Worm (Caenorhabditis elegans) whole organism, L4 larva: ENCODE results near the gene R02D3.8.

ENCODE experiments used
- ceh-62 ChIP-seq: sonication (generic microtip); optimal IDR thresholded peaks from 2 replicates; lab custom pipeline; 2017; ENCODE audit warnings: missing biosample characterization, missing genetic modification characterization
- daf-19 ChIP-seq: fragments of 200-800 bp; sonication (Bioruptor generic); conservative IDR thresholded peaks from 2 replicates; pipeline ENCODE4 v1.3.6; 2022; ENCODE audit warnings: missing genetic modification characterization, missing compliant biosample characterization
- dmd-9 ChIP-seq: fragments of 200-800 bp; sonication (Bioruptor generic); IDR thresholded peaks from 2 replicates; pipeline ENCODE4 v1.3.6; 2022; ENCODE audit warnings: missing genetic modification reagents, missing genetic modification characterization, missing compliant biosample characterization
- jun-1 ChIP-seq: fragments of 150-350 bp; optimal IDR thresholded peaks from 2 replicates; lab custom pipeline; 2014; ENCODE audit warnings: missing biosample characterization, missing genetic modification reagents, missing genetic modification characterization
- madf-9 ChIP-seq: fragments of 200-800 bp; sonication (Bioruptor generic); conservative IDR thresholded peaks from 2 replicates; pipeline ENCODE4 v1.3.6; 2022; ENCODE audit warnings: missing genetic modification reagents, missing genetic modification characterization, missing compliant biosample characterization
- nhr-11 ChIP-seq: fragments of 150-350 bp; optimal IDR thresholded peaks from 2 replicates; lab custom pipeline; 2014; ENCODE audit warnings: missing biosample characterization, missing genetic modification characterization
- nhr-76 ChIP-seq: fragments of 150-350 bp; optimal IDR thresholded peaks from 2 replicates; lab custom pipeline; 2014; ENCODE audit warnings: missing biosample characterization, missing genetic modification characterization
- php-3 ChIP-seq: fragments of 200-800 bp; sonication (Bioruptor generic); IDR thresholded peaks from 2 replicates; pipeline ENCODE4 v1.3.6; 2022; ENCODE audit warnings: missing genetic modification reagents, missing genetic modification characterization, missing compliant biosample characterization
- set-16 ChIP-seq: fragments of 200-800 bp; sonication (Bioruptor generic); IDR thresholded peaks from 2 replicates; pipeline ENCODE4 v1.3.6; 2022; ENCODE audit warnings: missing genetic modification reagents, missing genetic modification characterization, missing compliant biosample characterization
- snpc-4 ChIP-seq: fragments of 150-350 bp; optimal IDR thresholded peaks from 2 replicates; lab custom pipeline; 2014; ENCODE audit warnings: missing biosample characterization, missing genetic modification characterization
- tra-1 ChIP-seq: fragments of 200-800 bp; sonication (Bioruptor generic); IDR thresholded peaks from 2 replicates; pipeline ENCODE4 v1.3.6; 2022; ENCODE audit warnings: missing genetic modification reagents, missing genetic modification characterization, missing compliant biosample characterization
- ztf-11 ChIP-seq: fragments of 150-350 bp; optimal IDR thresholded peaks from 2 replicates; lab custom pipeline; 2014; ENCODE audit warnings: missing biosample characterization, missing genetic modification characterization

- TF ChIP-seq ceh-62 (tag; lab: Kevin White, UChicago): no peak
- TF ChIP-seq madf-9 (GFP tag; lab: Robert Waterston, UW): no peak
- no peak for TF ChIP-seq nhr-76 (tag; lab: Kevin White, UChicago)
- TF ChIP-seq dmd-9 (GFP tag; lab: Robert Waterston, UW): no peak
- TF ChIP-seq daf-19 (GFP tag; lab: Robert Waterston, UW): no peak
- TF ChIP-seq ztf-11 (tag; lab: Kevin White, UChicago): no peak
- TF ChIP-seq nhr-11 (tag; lab: Kevin White, UChicago): no peak
- no peak for TF ChIP-seq jun-1
- TF ChIP-seq set-16 (GFP tag; lab: Robert Waterston, UW): no peak
- TF ChIP-seq tra-1: no peak
- TF ChIP-seq php-3 (GFP tag; lab: Robert Waterston, UW): no peak
- no peak for TF ChIP-seq snpc-4 (tag; lab: Kevin White, UChicago)
Measured at ce11 chrIV:302743-303142, 45.7 kb upstream of the R02D3.8 start.
